Fruit fly (Drosophila melanogaster) whole organism, embryonic: ENCODE data around the gene Or88a.

ENCODE experiments used
- CG10654 ChIP-seq: fragments of 200-800 bp; sonication (Bioruptor generic); optimal IDR thresholded peaks from 2 replicates; lab custom pipeline; 2016; ENCODE audit warnings: missing biosample characterization, missing genetic modification characterization
- GATAe ChIP-seq: fragments of 200-800 bp; sonication (Bioruptor generic); conservative IDR thresholded peaks from 2 replicates; pipeline ENCODE4 v1.3.6; 2022; ENCODE audit warnings: missing biosample characterization, missing genetic modification characterization
- Hmx ChIP-seq: fragments of 200-800 bp; sonication (Bioruptor generic); optimal IDR thresholded peaks from 2 replicates; lab custom pipeline; 2016; ENCODE audit warnings: missing biosample characterization, missing genetic modification characterization
- croc ChIP-seq: fragments of 200-800 bp; sonication (Bioruptor generic); conservative IDR thresholded peaks from 3 replicates; pipeline ENCODE4 v1.3.6; 2022; ENCODE audit warnings: missing biosample characterization, missing genetic modification characterization
- jigr1 ChIP-seq: fragments of 200-800 bp; sonication (Bioruptor generic); IDR thresholded peaks from 3 replicates; pipeline ENCODE4 v1.3.6; 2022; ENCODE audit warnings: missing biosample characterization, missing genetic modification characterization
- psq ChIP-seq: fragments of 200-800 bp; sonication (Bioruptor generic); optimal IDR thresholded peaks from 2 replicates; lab custom pipeline; 2017; ENCODE audit warnings: missing biosample characterization, missing genetic modification characterization
- run ChIP-seq: fragments of 200-800 bp; sonication (Bioruptor generic); optimal IDR thresholded peaks from 3 replicates; lab custom pipeline; 2018; ENCODE audit warnings: missing biosample characterization, mild to moderate bottlenecking, missing genetic modification characterization
- sna ChIP-seq: fragments of 200-800 bp; sonication (Bioruptor generic); IDR thresholded peaks from 2 replicates; pipeline ENCODE4 v1.3.6; 2022; ENCODE audit warnings: missing biosample characterization, missing genetic modification characterization; ENCODE audit not compliant: partially characterized antibody
- ttk ChIP-seq: fragments of 200-800 bp; sonication (Bioruptor generic); IDR thresholded peaks from 2 replicates; pipeline ENCODE4 v2.1.2; 2022; ENCODE audit warnings: missing biosample characterization, missing genetic modification characterization

- TF ChIP-seq croc = no peak
- TF ChIP-seq Hmx (GFP tag; lab: Kevin White, UChicago) = no peak
- no peak for TF ChIP-seq GATAe (GFP tag; lab: Robert Waterston, UW)
- no peak for TF ChIP-seq sna (GFP tag; lab: Robert Waterston, UW)
- no peak for TF ChIP-seq psq (GFP tag; lab: Kevin White, UChicago)
- no peak for TF ChIP-seq jigr1
- TF ChIP-seq ttk (GFP tag; lab: Robert Waterston, UW) = no peak
- no peak for TF ChIP-seq run (tag; lab: Kevin White, UChicago)
- TF ChIP-seq CG10654 = no peak
Observed at dm6 chr3R:14098527-14099109, 10.6 kb upstream of the Or88a start.
